Worm (Caenorhabditis elegans) whole organism, L2 larva: ENCODE measurements around the gene srh-115.

Experiments
- ama-1 ChIP-seq: fragments of 150-350 bp; optimal IDR thresholded peaks from 2 replicates; lab custom pipeline; 2018; ENCODE audit warnings: inconsistent platforms
- ceh-82 ChIP-seq: fragments of 150-350 bp; optimal IDR thresholded peaks from 2 replicates; lab custom pipeline; 2014; ENCODE audit warnings: missing biosample characterization, missing genetic modification characterization
- fos-1 ChIP-seq: fragments of 150-350 bp; optimal IDR thresholded peaks from 2 replicates; lab custom pipeline; 2014; ENCODE audit warnings: missing biosample characterization, missing genetic modification characterization

DNA sequence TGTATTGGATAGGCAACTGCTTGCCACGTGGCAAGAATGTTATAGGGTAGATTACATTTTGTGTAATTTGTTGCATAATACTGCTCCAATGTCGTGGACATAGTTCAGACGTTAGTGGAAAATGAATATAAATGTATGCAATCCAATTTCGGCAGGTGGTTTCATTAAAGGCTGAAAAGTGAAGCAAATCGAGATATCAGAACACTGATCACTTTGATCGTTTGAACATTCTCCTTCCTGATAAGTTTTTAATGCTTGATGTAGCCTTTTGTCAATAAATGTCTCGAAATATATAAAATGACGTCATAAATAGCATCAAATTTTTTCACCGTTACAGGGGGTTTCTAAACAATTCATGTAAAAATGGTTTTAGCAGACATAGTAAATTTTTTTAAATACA lies 35.2 kb upstream of the srh-115 start, which contains the start of gene srh-109:
- TF ChIP-seq ceh-82 (no peak), ama-1 (lab: Kevin White, UChicago) (no peak), fos-1 (tag; lab: Kevin White, UChicago) (no peak)
